Worm (Caenorhabditis elegans) whole organism, L2 larva: Measurements from ENCODE around the gene F37C4.5.

Experiments
- alr-1 ChIP-seq: fragments of 150-350 bp; optimal IDR thresholded peaks from 2 replicates; lab custom pipeline; 2014; ENCODE audit warnings: missing biosample characterization, missing genetic modification characterization
- elt-3 ChIP-seq: sonication (generic microtip); optimal IDR thresholded peaks from 2 replicates; lab custom pipeline; 2017; ENCODE audit warnings: missing biosample characterization, missing genetic modification characterization
- mab-5 ChIP-seq: fragments of 150-350 bp; optimal IDR thresholded peaks from 2 replicates; lab custom pipeline; 2014; ENCODE audit warnings: missing biosample characterization, missing genetic modification characterization
- nhr-10 ChIP-seq: sonication (generic microtip); optimal IDR thresholded peaks from 2 replicates; lab custom pipeline; 2017; ENCODE audit warnings: missing biosample characterization, missing genetic modification characterization
- nhr-21 ChIP-seq: fragments of 150-350 bp; optimal IDR thresholded peaks from 2 replicates; lab custom pipeline; 2014; ENCODE audit warnings: missing biosample characterization, missing genetic modification characterization
- nhr-237 ChIP-seq: fragments of 150-350 bp; optimal IDR thresholded peaks from 2 replicates; lab custom pipeline; 2014; ENCODE audit warnings: missing biosample characterization, missing genetic modification characterization

DNA sequence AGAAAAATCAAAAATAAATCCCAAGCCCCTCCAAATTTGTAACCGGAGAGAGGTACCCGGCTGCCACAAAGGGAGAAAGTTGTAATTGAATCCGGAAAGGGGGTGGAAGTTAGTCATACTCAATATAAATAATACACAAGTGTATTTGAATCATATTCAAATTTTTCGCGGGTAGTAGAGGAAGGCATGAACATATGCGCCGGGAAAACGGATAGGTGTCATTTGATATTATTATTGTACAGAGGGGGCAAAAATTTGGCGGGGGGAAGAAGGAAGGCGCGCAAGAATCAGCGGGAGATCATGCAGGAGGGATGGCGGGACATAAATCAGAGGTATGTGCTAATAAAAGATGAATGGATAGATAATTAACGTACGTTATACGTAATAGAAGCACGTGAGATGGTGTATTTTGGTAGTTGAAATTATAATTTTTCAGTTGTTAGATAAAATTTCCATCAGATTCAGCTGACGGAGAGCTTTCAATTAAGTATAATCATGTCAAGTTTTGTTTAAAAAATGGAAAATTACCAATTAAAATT, 46.9 kb downstream of the F37C4.5 start, which contains the start of gene F28F9.3:
- no peak for TF ChIP-seq nhr-10 (tag; lab: Kevin White, UChicago)
- TF ChIP-seq alr-1 = no peak
- no peak for TF ChIP-seq nhr-237 (tag; lab: Kevin White, UChicago)
- no peak for TF ChIP-seq elt-3 (tag; lab: Kevin White, UChicago)
- no peak for TF ChIP-seq mab-5
- TF ChIP-seq nhr-21 = no peak
